Worm (Caenorhabditis elegans) whole organism, L4/young adult: Measurements from ENCODE around the gene srh-140.

Source experiments
- W03F9.2 ChIP-seq: fragments of 150-350 bp; optimal IDR thresholded peaks from 2 replicates; lab custom pipeline; 2014; ENCODE audit warnings: missing biosample characterization, missing genetic modification characterization
- dao-5 ChIP-seq: sonication (generic microtip); optimal IDR thresholded peaks from 2 replicates; lab custom pipeline; 2016; ENCODE audit warnings: missing genotype, missing genetic modification characterization, moderate library complexity, missing compliant biosample characterization
- him-1 ChIP-seq: sonication (generic microtip); optimal IDR thresholded peaks from 2 replicates; lab custom pipeline; 2016; ENCODE audit warnings: missing genotype, missing genetic modification reagents, missing genetic modification characterization, missing compliant biosample characterization

DNA sequence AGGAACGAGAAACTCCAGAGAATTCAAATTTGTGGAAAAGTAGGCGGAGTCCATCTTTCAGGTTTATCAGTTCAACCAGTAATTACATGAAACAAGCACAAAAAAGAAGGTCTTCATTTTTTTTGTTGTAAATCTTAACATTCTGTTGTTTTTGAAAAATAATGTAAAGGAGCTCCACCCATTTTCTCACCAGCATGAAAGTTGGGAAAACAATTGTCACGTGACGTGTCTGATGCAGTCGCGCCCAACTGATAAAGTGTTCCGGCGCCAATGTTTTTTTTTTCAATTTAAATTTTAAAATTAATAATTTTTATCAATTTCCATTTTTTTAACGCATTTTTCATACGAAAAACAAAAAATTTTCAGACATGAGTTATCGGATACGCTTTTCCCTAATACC, 47.1 kb downstream of the srh-140 start, which contains the start of gene F57A10.4:
- TF ChIP-seq W03F9.2 (tag; lab: Kevin White, UChicago), result no peak
- TF ChIP-seq him-1 (tag; lab: Kevin White, UChicago), result no peak
- no peak for TF ChIP-seq dao-5 (tag; lab: Kevin White, UChicago)
